Worm (Caenorhabditis elegans): ENCODE results near the gene cgt-1.

The cgt-1 gene

ce11 chrV:15892696-15893095, 4.0 kb upstream of the cgt-1 start, which contains the start of gene T06C12.11:
Gene T06C12.11 (plus strand): TSS chrV:15892996.
- TF ChIP-seq Y22D7AL.16 (tag; optimal IDR thresholded peaks at IDR 0.05) (no peak), ahr-1 (tag; optimal IDR thresholded peaks at IDR 0.05) (no peak), hlh-13 (GFP tag; optimal IDR thresholded peaks at IDR 0.05) (no peak), unc-55 (GFP tag; optimal IDR thresholded peaks at IDR 0.05) (no peak), pat-9 (tag; optimal IDR thresholded peaks at IDR 0.05) (no peak), elt-2 (tag; optimal IDR thresholded peaks at IDR 0.05) (no peak), C08G9.2 (tag; optimal IDR thresholded peaks at IDR 0.05) (no peak), ref-2 (tag; optimal IDR thresholded peaks at IDR 0.05) (no peak), tbx-7 (tag; optimal IDR thresholded peaks at IDR 0.05) (no peak), ceh-6 (GFP tag; optimal IDR thresholded peaks at IDR 0.05) (no peak), C38D4.7 (GFP tag; optimal IDR thresholded peaks at IDR 0.05) (no peak)

- TF ChIP-seq ceh-30 (tag; optimal IDR thresholded peaks at IDR 0.05) (no peak), eyg-1 (tag; optimal IDR thresholded peaks at IDR 0.05) (no peak), ceh-24 (tag; optimal IDR thresholded peaks at IDR 0.05) (no peak), elt-2 (tag; optimal IDR thresholded peaks at IDR 0.05) (no peak)
Observed at ce11 chrV:15891761-15892160, 3.1 kb upstream of the cgt-1 start, which contains the start of gene T06C12.12. Gene T06C12.12 (plus strand): TSS chrV:15892061.

ce11 chrV:15891279-15891678, 2.6 kb upstream of the cgt-1 start:
- TF ChIP-seq hlh-13 (GFP tag; optimal IDR thresholded peaks at IDR 0.05) = no peak

DNA sequence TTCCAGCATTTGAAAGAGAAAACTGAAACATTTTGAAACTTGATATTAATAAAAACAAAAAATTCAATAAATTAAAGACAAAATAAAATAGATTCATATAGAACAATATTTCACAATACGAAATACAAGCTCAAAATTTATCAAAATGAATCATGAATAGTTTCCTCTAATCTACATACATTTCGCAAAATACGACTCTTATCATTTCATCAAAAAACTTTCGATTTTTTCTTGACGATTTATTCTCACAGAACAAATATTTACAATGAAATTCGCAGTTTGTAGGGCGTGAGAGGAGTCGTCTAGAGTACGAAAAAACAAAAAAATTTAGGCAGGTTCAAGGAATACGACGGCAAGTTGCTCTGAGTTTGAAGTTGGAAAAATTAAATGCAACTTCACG, 1.5 kb upstream of the cgt-1 start:
- TF ChIP-seq che-1 (tag; optimal IDR thresholded peaks at IDR 0.05) (no peak), C38D4.7 (GFP tag; optimal IDR thresholded peaks at IDR 0.05) (no peak), npax-4 (tag; optimal IDR thresholded peaks at IDR 0.05) (no peak), sox-4 (tag; optimal IDR thresholded peaks at IDR 0.05) (no peak), nfya-1 (tag; optimal IDR thresholded peaks at IDR 0.05) (no peak), pag-3 (tag; optimal IDR thresholded peaks at IDR 0.05; ENCODE audit: borderline replicate concordance) (no peak), ceh-9 (tag; optimal IDR thresholded peaks at IDR 0.05) (no peak), mec-3 (tag; optimal IDR thresholded peaks at IDR 0.05; ENCODE audit: borderline replicate concordance) (no peak), unc-55 (GFP tag; optimal IDR thresholded peaks at IDR 0.05) (no peak), ceh-34 (tag; optimal IDR thresholded peaks at IDR 0.05) (no peak), ceh-6 (GFP tag; optimal IDR thresholded peaks at IDR 0.05) (no peak), ceh-31 (tag; optimal IDR thresholded peaks at IDR 0.05) (no peak), ets-4 (tag; optimal IDR thresholded peaks at IDR 0.05) (no peak), nhr-232 (tag; optimal IDR thresholded peaks at IDR 0.05) (no peak), ceh-14 (tag; optimal IDR thresholded peaks at IDR 0.05) (no peak)

ce11 chrV:15887708-15888295, 849 bp downstream of the cgt-1 start:
- TF ChIP-seq nfya-1 (tag; optimal IDR thresholded peaks at IDR 0.05) (peak; percentile 34), ttx-3 (tag; optimal IDR thresholded peaks at IDR 0.05) (no peak), eyg-1 (tag; optimal IDR thresholded peaks at IDR 0.05) (no peak), rnt-1 (tag; optimal IDR thresholded peaks at IDR 0.05) (no peak), hlh-8 (tag; optimal IDR thresholded peaks at IDR 0.05) (no peak), ceh-31 (tag; optimal IDR thresholded peaks at IDR 0.05) (no peak), elt-4 (tag; optimal IDR thresholded peaks at IDR 0.05) (no peak), ceh-48 (tag; optimal IDR thresholded peaks at IDR 0.05) (no peak), sox-2 (GFP tag; IDR thresholded peaks at IDR 0.05) (no peak), elt-2 (tag; optimal IDR thresholded peaks at IDR 0.05) (peak; percentile 66), zip-5 (tag; optimal IDR thresholded peaks at IDR 0.05) (no peak)
